Worm (Caenorhabditis elegans) whole organism, L3 larva: ENCODE data around the gene gop-1.
A peak's percentile ranks its signal among the peaks of the same experiment; 100 is the strongest.

Source experiments
- R02D3.7 ChIP-seq: fragments of 150-350 bp; optimal IDR thresholded peaks from 2 replicates; lab custom pipeline; 2014; ENCODE audit warnings: missing biosample characterization, missing genetic modification characterization
- ZK546.5 ChIP-seq: sonication (generic microtip); optimal IDR thresholded peaks from 2 replicates; lab custom pipeline; 2017; ENCODE audit warnings: missing biosample characterization, missing genetic modification characterization
- aly-2 ChIP-seq: fragments of 150-350 bp; optimal IDR thresholded peaks from 2 replicates; lab custom pipeline; 2014; ENCODE audit warnings: missing biosample characterization, missing genetic modification characterization
- ama-1 ChIP-seq: fragments of 150-350 bp; optimal IDR thresholded peaks from 2 replicates; lab custom pipeline; 2018
- ceh-28 ChIP-seq: fragments of 150-350 bp; optimal IDR thresholded peaks from 2 replicates; lab custom pipeline; 2014; ENCODE audit warnings: missing biosample characterization, missing genetic modification reagents, missing genetic modification characterization
- elt-2 ChIP-seq: sonication (generic microtip); optimal IDR thresholded peaks from 2 replicates; lab custom pipeline; 2016; ENCODE audit warnings: missing genetic modification reagents, mild to moderate bottlenecking, missing genetic modification characterization, missing compliant biosample characterization
- eor-1 ChIP-seq, 2 experiments: fragments of 150-350 bp; optimal IDR thresholded peaks; 2 replicates each; lab custom pipeline; 2014 to 2018; ENCODE audit warnings: missing biosample characterization in 2 of 2, missing genetic modification characterization in 2 of 2
- fos-1 ChIP-seq: fragments of 150-350 bp; optimal IDR thresholded peaks from 2 replicates; lab custom pipeline; 2014; ENCODE audit warnings: missing biosample characterization, missing genetic modification characterization
- hmg-11 ChIP-seq: sonication (generic microtip); optimal IDR thresholded peaks from 2 replicates; lab custom pipeline; 2016; ENCODE audit warnings: missing genetic modification characterization, missing compliant biosample characterization
- jun-1 ChIP-seq: fragments of 150-350 bp; optimal IDR thresholded peaks from 2 replicates; lab custom pipeline; 2014; ENCODE audit warnings: missing biosample characterization, missing genetic modification reagents, missing genetic modification characterization
- lin-15B ChIP-seq: fragments of 150-350 bp; optimal IDR thresholded peaks from 2 replicates; lab custom pipeline; 2014; ENCODE audit warnings: missing biosample characterization, missing genetic modification characterization
- lin-39 ChIP-seq: fragments of 150-350 bp; optimal IDR thresholded peaks from 2 replicates; lab custom pipeline; 2018; ENCODE audit warnings: missing biosample characterization, missing genetic modification reagents, missing genetic modification characterization
- lsy-12 ChIP-seq: sonication (generic microtip); optimal IDR thresholded peaks from 2 replicates; lab custom pipeline; 2016; ENCODE audit warnings: mild to moderate bottlenecking, missing genetic modification characterization, missing compliant biosample characterization
- mml-1 ChIP-seq: fragments of 150-350 bp; sonication (generic microtip); optimal IDR thresholded peaks from 3 replicates; lab custom pipeline; 2014; ENCODE audit warnings: missing biosample characterization, missing genetic modification characterization
- nfya-1 ChIP-seq: sonication (generic microtip); optimal IDR thresholded peaks from 2 replicates; lab custom pipeline; 2017; ENCODE audit warnings: missing genetic modification characterization, mild to moderate bottlenecking, missing compliant biosample characterization, antibody characterized with exemption, moderate library complexity; ENCODE audit not compliant: insufficient read depth
- nhr-23 ChIP-seq: fragments of 150-350 bp; optimal IDR thresholded peaks from 2 replicates; lab custom pipeline; 2014; ENCODE audit warnings: missing biosample characterization, missing genetic modification reagents, missing genetic modification characterization
- nhr-237 ChIP-seq: fragments of 150-350 bp; optimal IDR thresholded peaks from 2 replicates; lab custom pipeline; 2014; ENCODE audit warnings: missing biosample characterization, missing genetic modification characterization
- nhr-25 ChIP-seq: sonication (generic microtip); optimal IDR thresholded peaks from 2 replicates; lab custom pipeline; 2017; ENCODE audit warnings: missing biosample characterization, missing genetic modification characterization
- nhr-28 ChIP-seq: fragments of 150-350 bp; optimal IDR thresholded peaks from 2 replicates; lab custom pipeline; 2014; ENCODE audit warnings: missing biosample characterization, missing genetic modification characterization
- nhr-43 ChIP-seq: sonication (generic microtip); optimal IDR thresholded peaks from 2 replicates; lab custom pipeline; 2016; ENCODE audit warnings: mild to moderate bottlenecking, missing genetic modification characterization, missing compliant biosample characterization; ENCODE audit not compliant: poor library complexity, severe bottlenecking
- nhr-76 ChIP-seq: fragments of 150-350 bp; sonication (generic microtip); optimal IDR thresholded peaks from 5 replicates; lab custom pipeline; 2014; ENCODE audit warnings: missing biosample characterization, missing genetic modification characterization
- pha-4 ChIP-seq: fragments of 150-350 bp; optimal IDR thresholded peaks from 2 replicates; lab custom pipeline; 2014; ENCODE audit warnings: missing biosample characterization, missing genetic modification reagents, missing genetic modification characterization
- pqm-1 ChIP-seq: fragments of 150-350 bp; optimal IDR thresholded peaks from 2 replicates; lab custom pipeline; 2017; ENCODE audit warnings: missing biosample characterization, missing genetic modification characterization, inconsistent platforms
- sea-2 ChIP-seq: fragments of 150-350 bp; sonication (generic microtip); optimal IDR thresholded peaks from 4 replicates; lab custom pipeline; 2014; ENCODE audit warnings: missing biosample characterization, missing genetic modification reagents, missing genetic modification characterization
- skn-1 ChIP-seq: fragments of 150-350 bp; optimal IDR thresholded peaks from 2 replicates; lab custom pipeline; 2014; ENCODE audit warnings: missing biosample characterization, missing genetic modification characterization
- unc-62 ChIP-seq: fragments of 150-350 bp; sonication (generic microtip); optimal IDR thresholded peaks from 4 replicates; lab custom pipeline; 2014; ENCODE audit warnings: missing biosample characterization, missing genetic modification reagents, missing genetic modification characterization
- ztf-11 ChIP-seq: fragments of 150-350 bp; optimal IDR thresholded peaks from 2 replicates; lab custom pipeline; 2014; ENCODE audit warnings: missing biosample characterization, missing genetic modification characterization
- ztf-4 ChIP-seq: fragments of 150-350 bp; optimal IDR thresholded peaks from 2 replicates; lab custom pipeline; 2014; ENCODE audit warnings: missing biosample characterization, missing genetic modification characterization

Gene gop-1

DNA sequence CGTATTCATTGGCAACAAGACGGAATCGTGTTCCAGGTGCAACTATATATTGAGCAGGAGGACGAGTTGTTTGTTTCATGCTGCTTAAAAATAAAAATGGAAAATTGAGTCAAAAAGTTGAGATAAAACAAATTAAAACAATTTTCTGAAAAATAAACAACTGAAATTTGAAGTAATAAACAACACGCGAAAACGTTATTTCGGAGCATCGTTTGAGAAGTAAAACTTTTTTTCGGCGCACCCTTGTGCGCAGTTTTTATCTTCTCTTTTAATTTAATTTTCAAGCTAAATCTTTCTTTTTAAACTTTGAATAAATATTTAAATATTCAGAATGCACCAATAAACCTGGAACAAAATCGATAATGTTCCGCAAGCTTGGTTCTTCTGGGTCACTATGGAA, at the start of gene gop-1, which contains the start of gene sumv-1:
gop-1 (plus strand) TSS at position 331 of the 400 bp plus-strand sequence.
sumv-1 (minus strand) TSS at position 80 of the 400 bp plus-strand sequence.
- TF ChIP-seq pha-4 (tag; lab: Kevin White, UChicago) = peak; percentile 42
- TF ChIP-seq sea-2 (GFP tag; lab: Kevin White, UChicago) = no peak
- no peak for TF ChIP-seq aly-2 (tag; lab: Kevin White, UChicago)
- TF ChIP-seq fos-1 (tag; lab: Kevin White, UChicago) = no peak
- TF ChIP-seq pqm-1 = no peak
- TF ChIP-seq ceh-28 (tag; lab: Kevin White, UChicago) = no peak
- TF ChIP-seq nfya-1 (tag; lab: Kevin White, UChicago) = no peak
- TF ChIP-seq, all 47 proteins: peak for 1

DNA sequence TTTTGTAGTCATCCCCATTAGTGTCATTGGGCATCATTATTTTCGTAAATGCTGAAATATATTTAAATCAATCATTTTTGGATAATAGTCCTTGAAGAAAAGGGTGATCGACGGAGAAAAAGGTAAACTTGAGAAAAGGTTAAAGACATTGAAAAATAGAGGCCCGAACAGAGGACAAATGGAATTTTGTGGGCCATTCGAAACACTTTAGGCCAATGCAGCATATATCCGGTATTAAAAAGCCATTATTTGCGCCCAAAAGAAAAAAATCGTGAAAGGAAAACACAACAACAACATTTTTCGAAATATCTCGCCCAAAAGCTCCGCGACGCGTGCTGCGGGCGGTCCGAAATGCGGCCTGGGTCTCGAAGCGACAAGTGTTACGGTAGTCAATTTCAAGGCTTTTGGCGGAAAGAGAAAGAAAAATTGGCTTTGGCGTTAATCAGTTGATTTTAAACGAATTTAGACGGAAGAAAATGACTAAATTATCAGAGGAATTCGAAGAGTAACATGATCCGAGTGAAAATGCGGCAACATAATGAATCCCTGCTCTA, 47.3 kb upstream of the gop-1 start, which contains the start of gene morc-1:
morc-1 (minus strand) TSS at position 51 of the 554 bp plus-strand sequence.
- TF ChIP-seq mml-1 (no peak), R02D3.7 (no peak), fos-1 (tag; lab: Kevin White, UChicago) (no peak), jun-1 (tag; lab: Kevin White, UChicago) (no peak), lin-15B (no peak), sea-2 (GFP tag; lab: Kevin White, UChicago) (no peak), ztf-11 (tag; lab: Kevin White, UChicago) (no peak), pha-4 (tag; lab: Kevin White, UChicago) (no peak), pqm-1 (no peak), skn-1 (tag; lab: Kevin White, UChicago) (no peak), hmg-11 (tag; lab: Kevin White, UChicago) (no peak), nhr-237 (tag; lab: Kevin White, UChicago) (no peak), nhr-28 (tag; lab: Kevin White, UChicago) (no peak), ceh-28 (tag; lab: Kevin White, UChicago) (no peak)

- TF ChIP-seq eor-1 (tag; optimal IDR thresholded peaks at IDR 0.05; lab: Kevin White, UChicago) = no peak
- no peak for TF ChIP-seq unc-62
- no peak for TF ChIP-seq ztf-11 (tag; lab: Kevin White, UChicago)
- TF ChIP-seq nfya-1 (tag; lab: Kevin White, UChicago) = peak; percentile 29
- no peak for TF ChIP-seq pqm-1
These were observed 45.2 kb upstream of the gop-1 start, which contains the start of gene syx-16 for ce11 chrIII:5208992-5209391. TSS of gene syx-16 (minus strand) at chrIII:5209109.

DNA sequence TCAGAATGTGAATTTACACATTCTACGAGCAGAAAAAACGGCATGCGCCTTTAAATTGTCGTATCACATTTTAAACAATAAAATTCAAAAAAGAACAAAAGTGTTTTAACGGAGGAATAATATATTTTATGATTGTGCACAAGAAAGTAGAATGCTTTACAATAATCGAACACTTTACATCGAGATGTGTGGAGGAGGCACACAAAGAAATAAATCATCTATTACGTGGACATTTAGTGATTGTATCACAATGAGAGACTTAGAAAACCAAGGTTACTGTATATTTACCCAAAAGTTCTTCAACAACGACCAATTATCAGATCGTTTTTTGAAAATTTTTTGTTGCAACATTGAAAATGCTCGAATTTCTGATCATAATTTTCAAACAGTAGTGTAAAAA, 44.0 kb upstream of the gop-1 start:
- peak; percentile 15 for TF ChIP-seq pha-4 (tag; lab: Kevin White, UChicago)
- TF ChIP-seq ZK546.5 = no peak

- TF ChIP-seq pha-4 (tag; lab: Kevin White, UChicago) (peak; percentile 40), lin-39 (tag; lab: Kevin White, UChicago) (peak; percentile 25), lsy-12 (tag; lab: Kevin White, UChicago) (peak; percentile 59), nhr-23 (tag; lab: Kevin White, UChicago) (peak; percentile 62), elt-2 (tag; lab: Kevin White, UChicago) (peak; percentile 63), ztf-4 (tag; lab: Kevin White, UChicago) (peak; percentile 3), ceh-28 (tag; lab: Kevin White, UChicago) (peak; percentile 27), nhr-43 (peak; percentile 74), jun-1 (tag; lab: Kevin White, UChicago) (peak; percentile 1), hmg-11 (tag; lab: Kevin White, UChicago) (peak; percentile 80), nhr-25 (tag; lab: Kevin White, UChicago) (peak; percentile 51), nfya-1 (tag; lab: Kevin White, UChicago) (peak; percentile 63)
These were observed 43.0 kb upstream of the gop-1 start for ce11 chrIII:5211137-5211648.

DNA sequence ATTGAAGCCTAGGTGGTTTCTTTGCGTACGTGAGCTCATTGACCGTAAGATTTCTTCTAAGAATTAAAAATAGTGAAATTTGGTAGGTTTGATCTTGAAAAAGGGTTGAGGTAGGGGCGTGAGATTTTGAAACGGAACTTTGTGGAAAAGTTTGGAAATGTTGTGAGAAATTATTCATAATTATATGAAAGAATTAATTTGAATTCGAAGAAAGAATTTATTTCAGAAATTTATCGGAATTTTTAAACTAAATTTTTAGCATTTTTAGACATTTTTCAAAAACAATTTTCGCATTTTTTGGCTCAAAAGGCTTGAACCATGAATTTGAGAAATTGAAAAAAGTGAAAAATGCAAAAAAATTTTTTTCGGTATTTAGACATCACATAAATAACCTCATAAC, 40.1 kb upstream of the gop-1 start:
- no peak for TF ChIP-seq ama-1
- no peak for TF ChIP-seq nhr-76
- TF ChIP-seq nhr-23 (tag; lab: Kevin White, UChicago) = no peak
